Comparison of ENCODE assay signal across 7 worm cellular contexts in genomic region chrV:18533606-18534005, ce11.
TF ChIP-seq lines count a peak whose summit lies in the region.

Gene ints-5 (plus strand): TSS chrV:18533953.

TF ChIP-seq in whole organism, L1 larva, 84 proteins besides CTCF, POLR2A, EP300 and RAD21 (continues in another document):
- TF ChIP-seq unc-30 (tag; optimal IDR thresholded peaks at IDR 0.05; lab: Kevin White, UChicago) (no peak), snu-23 (GFP tag; optimal IDR thresholded peaks at IDR 0.05; lab: Kevin White, UChicago) (peak; percentile 77), nhr-76 (tag; optimal IDR thresholded peaks at IDR 0.05; lab: Kevin White, UChicago) (no peak), nhr-77 (tag; optimal IDR thresholded peaks at IDR 0.05; lab: Kevin White, UChicago) (peak; percentile 35), rnt-1 (tag; optimal IDR thresholded peaks at IDR 0.05; lab: Kevin White, UChicago) (peak; percentile 75), dpl-1 (GFP tag; optimal IDR thresholded peaks at IDR 0.05; lab: Kevin White, UChicago) (peak; percentile 59 to 68 (median 66)), lin-35 (GFP tag; optimal IDR thresholded peaks at IDR 0.05; lab: Kevin White, UChicago) (peak; percentile 56 to 75), C16A3.4 (tag; optimal IDR thresholded peaks at IDR 0.05; lab: Kevin White, UChicago) (peak; percentile 69), grh-1 (GFP tag; IDR thresholded peaks at IDR 0.05; lab: Robert Waterston, UW) (0 out of 2 replicates have a peak, but pooled peaks have one; percentile 11), alr-1 (tag; optimal IDR thresholded peaks at IDR 0.05; lab: Kevin White, UChicago; ENCODE audit: borderline replicate concordance) (no peak), pax-3 (tag; optimal IDR thresholded peaks at IDR 0.05; lab: Kevin White, UChicago) (no peak), zip-4 (GFP tag; optimal IDR thresholded peaks at IDR 0.05; lab: Kevin White, UChicago) (peak; percentile 8)

TF ChIP-seq in whole organism, L2 larva, 48 proteins besides CTCF, POLR2A, EP300 and RAD21 (continues in another document):
- peak; percentile 61 for TF ChIP-seq C34F6.9 (tag; optimal IDR thresholded peaks at IDR 0.05; lab: Kevin White, UChicago)
- no peak for TF ChIP-seq ZK546.5 (tag; optimal IDR thresholded peaks at IDR 0.05; lab: Kevin White, UChicago)
- TF ChIP-seq nhr-129 (tag; optimal IDR thresholded peaks at IDR 0.05; lab: Kevin White, UChicago), result peak; percentile 30
- TF ChIP-seq lin-39 (tag; optimal IDR thresholded peaks at IDR 0.05; lab: Kevin White, UChicago), result no peak
- TF ChIP-seq lin-11 (tag; optimal IDR thresholded peaks at IDR 0.05; lab: Kevin White, UChicago), result peak; percentile 27
- no peak for TF ChIP-seq sma-9 (GFP tag; optimal IDR thresholded peaks at IDR 0.05; lab: Kevin White, UChicago)
- no peak for TF ChIP-seq sma-9 (tag; optimal IDR thresholded peaks at IDR 0.05; lab: Kevin White, UChicago)
- TF ChIP-seq unc-62 (GFP tag; optimal IDR thresholded peaks at IDR 0.05; lab: Kevin White, UChicago), result no peak
- no peak for TF ChIP-seq nhr-77 (tag; optimal IDR thresholded peaks at IDR 0.05; lab: Kevin White, UChicago)
- TF ChIP-seq nhr-23 (tag; optimal IDR thresholded peaks at IDR 0.05; lab: Kevin White, UChicago), result no peak
- peak; percentile 20 to 70 for TF ChIP-seq lsy-2 (tag; optimal IDR thresholded peaks at IDR 0.05; lab: Kevin White, UChicago)
- TF ChIP-seq unc-55 (GFP tag; optimal IDR thresholded peaks at IDR 0.05; lab: Kevin White, UChicago), result peak; percentile 71
- TF ChIP-seq skn-1 (tag; optimal IDR thresholded peaks at IDR 0.05; lab: Kevin White, UChicago), result no peak
- TF ChIP-seq snpc-4 (tag; optimal IDR thresholded peaks at IDR 0.05; lab: Kevin White, UChicago), result peak; percentile 42

TF ChIP-seq in whole organism, L3 larva, 47 proteins besides CTCF, POLR2A, EP300 and RAD21:
- TF ChIP-seq hmg-11 (tag; optimal IDR thresholded peaks at IDR 0.05; lab: Kevin White, UChicago) (peak; percentile 45), pha-4 (tag; optimal IDR thresholded peaks at IDR 0.05; lab: Kevin White, UChicago) (peak; percentile 68), lin-15B (tag; optimal IDR thresholded peaks at IDR 0.05; lab: Kevin White, UChicago) (peak; percentile 81), fkh-10 (GFP tag; optimal IDR thresholded peaks at IDR 0.05; lab: Kevin White, UChicago) (no peak), lin-39 (tag; optimal IDR thresholded peaks at IDR 0.05; lab: Kevin White, UChicago) (peak; percentile 38), nhr-23 (tag; optimal IDR thresholded peaks at IDR 0.05; lab: Kevin White, UChicago) (peak; percentile 31), ceh-28 (tag; optimal IDR thresholded peaks at IDR 0.05; lab: Kevin White, UChicago) (peak; percentile 36), nfya-1 (tag; optimal IDR thresholded peaks at IDR 0.05; lab: Kevin White, UChicago; ENCODE audit: insufficient read depth) (peak; percentile 55), zag-1 (tag; optimal IDR thresholded peaks at IDR 0.05; lab: Kevin White, UChicago) (no peak), R02D3.7 (tag; optimal IDR thresholded peaks at IDR 0.05; lab: Kevin White, UChicago) (peak; percentile 90), snpc-4 (tag; optimal IDR thresholded peaks at IDR 0.05; lab: Kevin White, UChicago) (peak; percentile 13), elt-3 (tag; optimal IDR thresholded peaks at IDR 0.05; lab: Kevin White, UChicago) (no peak), ztf-11 (tag; optimal IDR thresholded peaks at IDR 0.05; lab: Kevin White, UChicago) (no peak), elt-2 (tag; optimal IDR thresholded peaks at IDR 0.05; lab: Kevin White, UChicago) (peak; percentile 15)

TF ChIP-seq in whole organism, L4 larva, 104 proteins besides CTCF, POLR2A, EP300 and RAD21 (continues in another document):
- TF ChIP-seq hlh-11 (tag; optimal IDR thresholded peaks at IDR 0.05; lab: Kevin White, UChicago), result peak; percentile 10
- TF ChIP-seq jun-1 (tag; optimal IDR thresholded peaks at IDR 0.05; lab: Kevin White, UChicago), result no peak
- no peak for TF ChIP-seq daf-16 (GFP tag; optimal IDR thresholded peaks at IDR 0.05; lab: Kevin White, UChicago)
- TF ChIP-seq daf-16 (tag; optimal IDR thresholded peaks at IDR 0.05; lab: Kevin White, UChicago), result peak; percentile 11
- TF ChIP-seq lsy-2 (tag; optimal IDR thresholded peaks at IDR 0.05; lab: Kevin White, UChicago), result peak in 1 of 2 experiments; percentile 68
- peak; percentile 79 for TF ChIP-seq aha-1 (tag; lab: Kevin White, UChicago)
- TF ChIP-seq aly-2 (tag; optimal IDR thresholded peaks at IDR 0.05; lab: Kevin White, UChicago), result no peak
- TF ChIP-seq dpl-1 (GFP tag; optimal IDR thresholded peaks at IDR 0.05; lab: Kevin White, UChicago), result peak; percentile 55
- TF ChIP-seq daf-12 (tag; optimal IDR thresholded peaks at IDR 0.05; lab: Kevin White, UChicago), result no peak
- peak; percentile 12 for TF ChIP-seq hlh-30 (tag; optimal IDR thresholded peaks at IDR 0.05; lab: Kevin White, UChicago; ENCODE audit: insufficient read depth)
- no peak for TF ChIP-seq nhr-48 (tag; optimal IDR thresholded peaks at IDR 0.05; lab: Kevin White, UChicago)
- peak; percentile 96 for TF ChIP-seq lin-38 (GFP tag; IDR thresholded peaks at IDR 0.05; lab: Robert Waterston, UW)
- TF ChIP-seq lin-13 (GFP tag; optimal IDR thresholded peaks at IDR 0.05; lab: Kevin White, UChicago), result peak; percentile 62
- peak; percentile 55 for TF ChIP-seq R02D3.7 (tag; optimal IDR thresholded peaks at IDR 0.05; lab: Kevin White, UChicago)

TF ChIP-seq in whole organism, late embryonic, 69 proteins besides CTCF, POLR2A, EP300 and RAD21:
- TF ChIP-seq nfya-1 (tag; optimal IDR thresholded peaks at IDR 0.05; lab: Kevin White, UChicago) (peak; percentile 16), unc-42 (tag; optimal IDR thresholded peaks at IDR 0.05; lab: Kevin White, UChicago) (no peak)
TF ChIP-seq in whole organism, late embryonic: peak in this region for 1.

TF ChIP-seq in whole organism, mixed stage, embryonic, 35 proteins besides CTCF, POLR2A, EP300 and RAD21:
- no peak for TF ChIP-seq mls-2 (tag; optimal IDR thresholded peaks at IDR 0.05; lab: Kevin White, UChicago)
- no peak for TF ChIP-seq ceh-43 (GFP tag; optimal IDR thresholded peaks at IDR 0.05; lab: Kevin White, UChicago)
- peak; percentile 36 for TF ChIP-seq nhr-237 (tag; optimal IDR thresholded peaks at IDR 0.05; lab: Kevin White, UChicago)
- no peak for TF ChIP-seq unc-120 (tag; optimal IDR thresholded peaks at IDR 0.05; lab: Kevin White, UChicago; ENCODE audit: poor library complexity, severe bottlenecking)
- TF ChIP-seq ceh-83 (GFP tag; optimal IDR thresholded peaks at IDR 0.05; lab: Kevin White, UChicago), result no peak
- TF ChIP-seq pha-4 (tag; optimal IDR thresholded peaks at IDR 0.05; lab: Kevin White, UChicago), result peak; percentile 31
- TF ChIP-seq ztf-11 (tag; optimal IDR thresholded peaks at IDR 0.05; lab: Kevin White, UChicago), result no peak
- TF ChIP-seq hlh-1 (tag; optimal IDR thresholded peaks at IDR 0.05; lab: Kevin White, UChicago), result no peak

TF ChIP-seq in whole organism, young adult, 124 proteins besides CTCF, POLR2A, EP300 and RAD21:
- TF ChIP-seq lsl-1 (GFP tag; optimal IDR thresholded peaks at IDR 0.05; lab: Kevin White, UChicago), result peak; percentile 56
- peak; percentile 5 for TF ChIP-seq tbp1 (GFP tag; optimal IDR thresholded peaks at IDR 0.05; lab: Kevin White, UChicago)
- TF ChIP-seq ceh-79 (tag; optimal IDR thresholded peaks at IDR 0.05; lab: Kevin White, UChicago), result no peak
- TF ChIP-seq snpc-3.4 (tag; optimal IDR thresholded peaks at IDR 0.05; lab: Kevin White, UChicago), result peak; percentile 36
- TF ChIP-seq mes-4 (tag; optimal IDR thresholded peaks at IDR 0.05; lab: Kevin White, UChicago), result no peak
- TF ChIP-seq madf-8 (GFP tag; conservative IDR thresholded peaks at IDR 0.05; lab: Robert Waterston, UW), result peak; percentile 50
- TF ChIP-seq rcor-1 (GFP tag; IDR thresholded peaks at IDR 0.05; lab: Robert Waterston, UW), result peak; percentile 43; the same call in 1 of the 2 replicates
- TF ChIP-seq efl-1 (GFP tag; optimal IDR thresholded peaks at IDR 0.05; lab: Kevin White, UChicago), result peak; percentile 49
- peak; percentile 8 for TF ChIP-seq ztf-18 (tag; optimal IDR thresholded peaks at IDR 0.05; lab: Kevin White, UChicago)
- TF ChIP-seq snpc-4 (GFP tag; optimal IDR thresholded peaks at IDR 0.05; lab: Kevin White, UChicago), result no peak
- peak in 1 of 4 experiments; percentile 55 for TF ChIP-seq snpc-4 (tag; optimal IDR thresholded peaks at IDR 0.05; lab: Kevin White, UChicago)
- no peak for TF ChIP-seq egrh-3 (GFP tag; IDR thresholded peaks at IDR 0.05; lab: Robert Waterston, UW)
- TF ChIP-seq snpc-1.1 (tag; optimal IDR thresholded peaks at IDR 0.05; lab: Kevin White, UChicago; ENCODE audit: insufficient read depth), result peak; percentile 28
- TF ChIP-seq attf-5 (GFP tag; optimal IDR thresholded peaks at IDR 0.05; lab: Kevin White, UChicago), result peak; percentile 59
- TF ChIP-seq die-1 (tag; optimal IDR thresholded peaks at IDR 0.05; lab: Kevin White, UChicago), result no peak
- TF ChIP-seq attf-3 (GFP tag; conservative IDR thresholded peaks at IDR 0.05; lab: Robert Waterston, UW), result no peak
- peak; percentile 31 for TF ChIP-seq him-1 (tag; optimal IDR thresholded peaks at IDR 0.05; lab: Kevin White, UChicago)
- peak; percentile 94 for TF ChIP-seq mcd-1 (GFP tag; IDR thresholded peaks at IDR 0.05; lab: Robert Waterston, UW)
- TF ChIP-seq xnd-1 (tag; optimal IDR thresholded peaks at IDR 0.05; lab: Kevin White, UChicago), result peak; percentile 46
- 0 out of 2 replicates have a peak, but pooled peaks have one; percentile 8 for TF ChIP-seq F33H1.4 (GFP tag; IDR thresholded peaks at IDR 0.05; lab: Robert Waterston, UW)
- no peak for TF ChIP-seq nhr-90 (tag; optimal IDR thresholded peaks at IDR 0.05; lab: Kevin White, UChicago)
- peak; percentile 24 for TF ChIP-seq lin-54 (GFP tag; optimal IDR thresholded peaks at IDR 0.05; lab: Kevin White, UChicago)
- TF ChIP-seq ztf-22 (GFP tag; optimal IDR thresholded peaks at IDR 0.05; lab: Kevin White, UChicago), result no peak
- TF ChIP-seq madf-6 (GFP tag; IDR thresholded peaks at IDR 0.05; lab: Robert Waterston, UW), result peak; percentile 76
- TF ChIP-seq F57C9.4 (tag; optimal IDR thresholded peaks at IDR 0.05; lab: Kevin White, UChicago), result no peak
- TF ChIP-seq cebp-1 (GFP tag; IDR thresholded peaks at IDR 0.05; lab: Robert Waterston, UW), result no peak
- TF ChIP-seq cebp-1 (tag; optimal IDR thresholded peaks at IDR 0.05; lab: Kevin White, UChicago), result peak; percentile 73
- no peak for TF ChIP-seq ztf-6 (GFP tag; IDR thresholded peaks at IDR 0.05; lab: Robert Waterston, UW)
- peak; percentile 66 for TF ChIP-seq D2030.7 (GFP tag; IDR thresholded peaks at IDR 0.05; lab: Robert Waterston, UW)
- no peak for TF ChIP-seq lin-35 (GFP tag; optimal IDR thresholded peaks at IDR 0.05; lab: Kevin White, UChicago)
- no peak for TF ChIP-seq fkh-3 (tag; optimal IDR thresholded peaks at IDR 0.05; lab: Kevin White, UChicago)
- peak; percentile 99 for TF ChIP-seq hmg-1.2 (GFP tag; IDR thresholded peaks at IDR 0.05; lab: Robert Waterston, UW)
- TF ChIP-seq madf-3 (GFP tag; IDR thresholded peaks at IDR 0.05; lab: Robert Waterston, UW), result no peak
- peak; percentile 38 for TF ChIP-seq K12H6.12 (tag; optimal IDR thresholded peaks at IDR 0.05; lab: Kevin White, UChicago)
- TF ChIP-seq chd-7 (tag; optimal IDR thresholded peaks at IDR 0.05; lab: Kevin White, UChicago), result no peak
TF ChIP-seq in whole organism, young adult: peak in this region for 20.
